Fruit fly (Drosophila melanogaster): Measurements from ENCODE around the gene hoe2.
A peak's percentile ranks its signal among the peaks of the same experiment; 100 is the strongest.

The hoe2 gene

DNA sequence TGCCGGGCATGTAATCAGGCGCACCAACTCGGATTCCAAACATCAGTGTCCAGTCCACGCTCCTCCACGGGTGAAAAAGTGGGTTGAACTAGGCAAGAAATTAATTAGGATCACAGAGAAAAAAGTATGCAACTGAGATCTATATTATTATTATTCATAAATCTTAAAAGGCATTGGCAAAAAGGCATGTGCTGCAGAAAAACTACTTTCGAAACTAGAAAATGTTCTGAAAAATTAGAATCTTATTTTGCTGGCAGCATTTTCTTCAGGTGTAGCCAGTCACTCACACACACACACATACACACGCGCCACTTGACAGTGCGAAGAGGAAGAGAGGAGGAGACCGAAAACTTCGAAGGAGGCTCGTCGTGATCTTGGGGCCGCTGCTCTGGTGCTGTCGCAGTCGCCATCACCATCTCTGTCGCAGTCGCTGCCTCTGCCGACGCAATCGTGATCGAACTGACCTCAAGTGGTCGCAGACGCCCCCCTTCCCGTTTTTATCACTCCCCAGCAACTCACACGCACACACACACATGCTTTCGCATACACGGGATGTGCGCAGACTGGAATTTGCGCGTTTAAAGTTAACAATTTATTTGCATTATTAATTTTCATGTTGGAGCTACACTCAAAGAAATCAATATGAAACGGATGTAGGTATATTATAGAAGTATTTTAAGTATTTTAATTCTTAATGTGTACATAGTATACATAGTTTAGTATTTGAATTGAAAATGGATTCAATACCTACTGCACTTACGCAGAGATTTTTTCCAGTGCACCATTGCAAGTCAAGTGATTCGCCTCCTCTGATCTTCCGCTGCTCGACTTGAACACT, 48.6 kb downstream of the hoe2 start (continued):
- TF ChIP-seq ERR (GFP tag; optimal IDR thresholded peaks at IDR 0.05): no peak
- TF ChIP-seq ash1 (GFP tag; optimal IDR thresholded peaks at IDR 0.05): no peak
- no peak for TF ChIP-seq odd (GFP tag; optimal IDR thresholded peaks at IDR 0.05)
- peak; percentile 66 for TF ChIP-seq HLH3B (GFP tag; IDR thresholded peaks at IDR 0.05)
- peak; percentile 11 for TF ChIP-seq CG17385 (GFP tag; optimal IDR thresholded peaks at IDR 0.05)
- no peak for TF ChIP-seq Trl (optimal IDR thresholded peaks at IDR 0.05)
- peak; percentile 27 for TF ChIP-seq Trl (GFP tag; optimal IDR thresholded peaks at IDR 0.05)
- TF ChIP-seq wek (GFP tag; optimal IDR thresholded peaks at IDR 0.05): no peak
- peak; percentile 81 for TF ChIP-seq slbo (GFP tag; IDR thresholded peaks at IDR 0.05)
- peak; percentile 30 for TF ChIP-seq CG12071 (GFP tag; optimal IDR thresholded peaks at IDR 0.05)
- no peak for TF ChIP-seq CG33557 (GFP tag; optimal IDR thresholded peaks at IDR 0.05)
- no peak for TF ChIP-seq CG9797 (GFP tag; optimal IDR thresholded peaks at IDR 0.05)
- TF ChIP-seq PHDP (tag; optimal IDR thresholded peaks at IDR 0.05): peak; percentile 67

dm6 chr2L:4886645-4887044, 49.6 kb downstream of the hoe2 start:
- TF ChIP-seq Drgx (GFP tag; IDR thresholded peaks at IDR 0.05) (0 out of 2 replicates have a peak, but pooled peaks have one; percentile 21), CG10543 (GFP tag; optimal IDR thresholded peaks at IDR 0.05) (peak; percentile 2), Ets65A (GFP tag) (no peak), CG31441 (GFP tag; IDR thresholded peaks at IDR 0.05) (no peak), wdn (GFP tag; IDR thresholded peaks at IDR 0.05) (no peak), crol (GFP tag; IDR thresholded peaks at IDR 0.05) (0 out of 2 replicates have a peak, but pooled peaks have one; percentile 38), sug (tag; optimal IDR thresholded peaks at IDR 0.05) (peak; percentile 28), emc (GFP tag; optimal IDR thresholded peaks at IDR 0.05) (no peak), zf30C (GFP tag; optimal IDR thresholded peaks at IDR 0.05) (no peak), CG4820 (GFP tag; optimal IDR thresholded peaks at IDR 0.05) (no peak), Six4 (GFP tag; optimal IDR thresholded peaks at IDR 0.05) (no peak), CG2889 (GFP tag; IDR thresholded peaks at IDR 0.05) (no peak), nmo (GFP tag; optimal IDR thresholded peaks at IDR 0.05) (no peak), CG12769 (tag; optimal IDR thresholded peaks at IDR 0.05) (peak; percentile 86), lab (GFP tag; optimal IDR thresholded peaks at IDR 0.05) (no peak), chinmo (GFP tag; IDR thresholded peaks at IDR 0.05; ENCODE audit: partially characterized antibody) (0 out of 4 replicates have a peak, but pooled peaks have one; percentile 53), luna (GFP tag; optimal IDR thresholded peaks at IDR 0.05) (no peak), CG11247 (GFP tag; IDR thresholded peaks at IDR 0.05) (0 out of 2 replicates have a peak, but pooled peaks have one; percentile 5), Deaf1 (tag; optimal IDR thresholded peaks at IDR 0.05) (peak; percentile 17), sens (GFP tag) (peak; percentile 35), Spps (tag; optimal IDR thresholded peaks at IDR 0.05) (no peak), CG7786 (GFP tag; optimal IDR thresholded peaks at IDR 0.05) (no peak), CG9437 (GFP tag; optimal IDR thresholded peaks at IDR 0.05) (no peak), NC2α (GFP tag; optimal IDR thresholded peaks at IDR 0.05) (no peak), grn (GFP tag; optimal IDR thresholded peaks at IDR 0.05) (no peak), CG18011 (GFP tag; optimal IDR thresholded peaks at IDR 0.05) (no peak), crc (GFP tag; optimal IDR thresholded peaks at IDR 0.05) (no peak), Adf1 (GFP tag; IDR thresholded peaks at IDR 0.05) (peak; percentile 8; the same call in 1 of the 2 replicates), croc (GFP tag; conservative IDR thresholded peaks at IDR 0.05) (no peak), cwo (GFP tag; optimal IDR thresholded peaks at IDR 0.05) (peak; percentile 31), cg (GFP tag; optimal IDR thresholded peaks at IDR 0.05) (peak; percentile 69), sr (GFP tag; IDR thresholded peaks at IDR 0.05) (peak; percentile 40; the same call in 1 of the 3 replicates), HmgZ (tag; optimal IDR thresholded peaks at IDR 0.05) (no peak), CG6765 (GFP tag; optimal IDR thresholded peaks at IDR 0.05) (no peak), Rx (GFP tag; IDR thresholded peaks at IDR 0.05) (no peak), CG10274 (GFP tag; optimal IDR thresholded peaks at IDR 0.05) (no peak), CG17912 (GFP tag; optimal IDR thresholded peaks at IDR 0.05) (peak; percentile 4)

Measured in whole organism, embryonic.